Worm (Caenorhabditis elegans): ENCODE results near the gene sft-4.

ce11 chrX:5746665-5747064 lies 33.9 kb downstream of the sft-4 start:
- TF ChIP-seq fos-1 (tag; optimal IDR thresholded peaks at IDR 0.05), result no peak
- no peak for TF ChIP-seq nhr-11 (tag; optimal IDR thresholded peaks at IDR 0.05)
- no peak for TF ChIP-seq ztf-11 (tag; optimal IDR thresholded peaks at IDR 0.05)
- TF ChIP-seq ces-1 (GFP tag; optimal IDR thresholded peaks at IDR 0.05), result no peak
- TF ChIP-seq mep-1 (tag; optimal IDR thresholded peaks at IDR 0.05), result no peak
- no peak for TF ChIP-seq nhr-77 (tag; optimal IDR thresholded peaks at IDR 0.05)
- TF ChIP-seq blmp-1 (tag; optimal IDR thresholded peaks at IDR 0.05), result no peak
